Worm (Caenorhabditis elegans): ENCODE data around the gene F47C12.6.
"Not testable (repeated sequence)": the region's sequence is repeated elsewhere in the genome, so short reads cannot be mapped to it uniquely, and the experiment has no call there.

Gene F47C12.6

DNA sequence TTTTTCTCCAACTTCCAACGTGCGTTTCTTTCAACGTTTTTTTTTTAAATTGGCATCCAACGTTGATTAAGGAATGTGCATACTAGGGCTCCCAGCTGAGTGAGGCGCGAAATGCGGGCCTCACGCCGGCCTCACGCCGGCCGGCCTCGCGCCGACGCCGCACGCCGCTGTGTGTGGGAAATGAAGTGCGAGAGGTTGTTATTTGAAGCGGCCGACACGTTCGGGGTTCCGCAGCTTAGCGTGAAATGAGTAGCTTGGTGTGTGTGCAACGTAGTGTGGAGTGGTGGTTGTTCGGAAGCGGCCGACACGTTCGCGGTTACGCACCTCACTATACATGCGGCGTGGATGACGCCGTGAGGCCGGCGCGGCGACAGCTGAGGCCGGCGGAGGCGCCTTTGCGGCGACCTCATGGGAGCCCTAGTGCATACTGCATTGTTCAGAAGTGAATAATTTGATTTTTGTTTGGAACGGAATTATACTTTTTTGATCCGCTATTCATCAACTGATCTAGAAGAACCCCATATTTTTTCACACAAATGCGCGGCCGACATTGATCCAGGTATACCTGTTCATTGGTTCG, 45.7 kb downstream of the F47C12.6 start:
- TF ChIP-seq unc-62 (GFP tag; optimal IDR thresholded peaks at IDR 0.05 in 1 of 2) (peak in 1 of 2 experiments; percentile 52), egl-43 (GFP tag; IDR thresholded peaks at IDR 0.05) (peak; percentile 48; the same call in 1 of the 2 replicates), snpc-1.2 (GFP tag; IDR thresholded peaks at IDR 0.05) (0 out of 2 replicates have a peak, but pooled peaks have one; percentile 40), Y48G9A.11 (GFP tag; IDR thresholded peaks at IDR 0.05) (0 out of 2 replicates have a peak, but pooled peaks have one; percentile 6), set-16 (GFP tag; IDR thresholded peaks at IDR 0.05) (peak; percentile 92)
- TF ChIP-seq unc-62 (tag; optimal IDR thresholded peaks at IDR 0.05): not testable (repeated sequence)

DNA sequence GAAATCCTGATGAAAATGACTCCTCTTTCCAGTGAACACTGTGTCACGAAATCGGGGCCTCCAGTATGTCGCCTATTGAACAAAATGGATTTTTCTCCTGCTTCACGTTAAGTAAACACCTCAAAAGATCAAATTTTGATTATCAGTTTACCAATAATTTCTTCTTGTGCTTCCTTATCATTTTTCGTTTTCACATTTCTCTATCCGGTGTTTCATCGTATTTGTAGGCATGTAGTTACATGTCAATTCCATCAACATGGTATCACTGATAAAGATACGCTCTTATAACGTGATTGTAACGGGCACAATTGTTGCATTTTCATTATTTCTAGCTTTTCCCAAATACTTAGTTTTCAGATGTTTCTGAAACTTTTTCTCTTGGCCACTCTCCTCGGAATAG, 48.7 kb downstream of the F47C12.6 start, which contains the start of gene clec-72:
Gene clec-72 (plus strand): TSS at position 358 of the 400 bp plus-strand sequence.
- no peak for TF ChIP-seq unc-130 (GFP tag; optimal IDR thresholded peaks at IDR 0.05)
- no peak for TF ChIP-seq nhr-48 (tag; optimal IDR thresholded peaks at IDR 0.05)
- TF ChIP-seq zfp-3 (GFP tag; conservative IDR thresholded peaks at IDR 0.05): no peak
- no peak for TF ChIP-seq T26A8.4 (GFP tag; IDR thresholded peaks at IDR 0.05)
- no peak for TF ChIP-seq lin-13 (GFP tag; optimal IDR thresholded peaks at IDR 0.05)
- TF ChIP-seq lim-7 (GFP tag; IDR thresholded peaks at IDR 0.05): no peak
- peak in 1 of 2 experiments; percentile 51 for TF ChIP-seq unc-62 (GFP tag; optimal IDR thresholded peaks at IDR 0.05 in 1 of 2)
- no peak for TF ChIP-seq unc-62 (tag; optimal IDR thresholded peaks at IDR 0.05)
- TF ChIP-seq T20F7.1 (GFP tag; optimal IDR thresholded peaks at IDR 0.05): no peak
- no peak for TF ChIP-seq Y5F2A.4 (GFP tag; optimal IDR thresholded peaks at IDR 0.05)
- TF ChIP-seq hlh-30 (tag; optimal IDR thresholded peaks at IDR 0.05; ENCODE audit: insufficient read depth): no peak
- TF ChIP-seq daf-19 (GFP tag; conservative IDR thresholded peaks at IDR 0.05): no peak
- no peak for TF ChIP-seq F49E8.2 (tag; optimal IDR thresholded peaks at IDR 0.05; ENCODE audit: borderline replicate concordance)
- TF ChIP-seq ceh-20 (GFP tag; IDR thresholded peaks at IDR 0.05): no peak
- TF ChIP-seq dmd-6 (GFP tag; IDR thresholded peaks at IDR 0.05): peak; percentile 92
- TF ChIP-seq nhr-25 (tag; optimal IDR thresholded peaks at IDR 0.05; ENCODE audit: borderline replicate concordance, insufficient read depth): no peak
- no peak for TF ChIP-seq skn-1 (tag; optimal IDR thresholded peaks at IDR 0.05)
- TF ChIP-seq sdz-12 (GFP tag; optimal IDR thresholded peaks at IDR 0.05): no peak
- TF ChIP-seq attf-4 (tag; optimal IDR thresholded peaks at IDR 0.05): no peak
- TF ChIP-seq vab-7 (GFP tag; IDR thresholded peaks at IDR 0.05): no peak
- no peak for TF ChIP-seq spr-3 (GFP tag; optimal IDR thresholded peaks at IDR 0.05)
- TF ChIP-seq cey-2 (tag; optimal IDR thresholded peaks at IDR 0.05; ENCODE audit: borderline replicate concordance, insufficient read depth): no peak
- TF ChIP-seq nhr-6 (tag; optimal IDR thresholded peaks at IDR 0.05): no peak
- TF ChIP-seq mep-1 (tag; optimal IDR thresholded peaks at IDR 0.05): no peak
- no peak for TF ChIP-seq ama-1 (optimal IDR thresholded peaks at IDR 0.05)
- no peak for TF ChIP-seq ceh-82 (tag; optimal IDR thresholded peaks at IDR 0.05)
- no peak for TF ChIP-seq hif-1 (tag; optimal IDR thresholded peaks at IDR 0.05)
- TF ChIP-seq lin-15B (tag; optimal IDR thresholded peaks at IDR 0.05): no peak
- no peak for TF ChIP-seq nhr-237 (tag; optimal IDR thresholded peaks at IDR 0.05)
- TF ChIP-seq ceh-44 (GFP tag; IDR thresholded peaks at IDR 0.05): no peak
- TF ChIP-seq pqm-1 (tag; optimal IDR thresholded peaks at IDR 0.05): peak; percentile 98
- TF ChIP-seq daf-8 (GFP tag; IDR thresholded peaks at IDR 0.05): no peak
- peak; percentile 34; the same call in 1 of the 2 replicates for TF ChIP-seq php-3 (GFP tag; IDR thresholded peaks at IDR 0.05)
- TF ChIP-seq fos-1 (tag; optimal IDR thresholded peaks at IDR 0.05): no peak
- no peak for TF ChIP-seq Y105C5A.15 (GFP tag; IDR thresholded peaks at IDR 0.05)
- TF ChIP-seq Y48G9A.11 (GFP tag; IDR thresholded peaks at IDR 0.05): no peak
- no peak for TF ChIP-seq nhr-111 (GFP tag; optimal IDR thresholded peaks at IDR 0.05)
- TF ChIP-seq F37D6.2 (tag; optimal IDR thresholded peaks at IDR 0.05): no peak
- no peak for TF ChIP-seq saeg-2 (GFP tag; IDR thresholded peaks at IDR 0.05)
- TF ChIP-seq nhr-76 (tag; optimal IDR thresholded peaks at IDR 0.05): no peak
- no peak for TF ChIP-seq nhr-10 (tag; optimal IDR thresholded peaks at IDR 0.05)
- TF ChIP-seq daf-12 (tag; optimal IDR thresholded peaks at IDR 0.05): no peak
- 0 out of 2 replicates have a peak, but pooled peaks have one; percentile 7 for TF ChIP-seq Y75B8A.6 (GFP tag; IDR thresholded peaks at IDR 0.05)
- TF ChIP-seq ZK546.5 (tag; optimal IDR thresholded peaks at IDR 0.05): no peak
- TF ChIP-seq egl-27 (tag; optimal IDR thresholded peaks at IDR 0.05): no peak
- no peak for TF ChIP-seq set-16 (GFP tag; IDR thresholded peaks at IDR 0.05)
- no peak for TF ChIP-seq egl-43 (GFP tag; IDR thresholded peaks at IDR 0.05)
